Worm (Caenorhabditis elegans): ENCODE results near the gene lgg-3.

The lgg-3 gene

DNA sequence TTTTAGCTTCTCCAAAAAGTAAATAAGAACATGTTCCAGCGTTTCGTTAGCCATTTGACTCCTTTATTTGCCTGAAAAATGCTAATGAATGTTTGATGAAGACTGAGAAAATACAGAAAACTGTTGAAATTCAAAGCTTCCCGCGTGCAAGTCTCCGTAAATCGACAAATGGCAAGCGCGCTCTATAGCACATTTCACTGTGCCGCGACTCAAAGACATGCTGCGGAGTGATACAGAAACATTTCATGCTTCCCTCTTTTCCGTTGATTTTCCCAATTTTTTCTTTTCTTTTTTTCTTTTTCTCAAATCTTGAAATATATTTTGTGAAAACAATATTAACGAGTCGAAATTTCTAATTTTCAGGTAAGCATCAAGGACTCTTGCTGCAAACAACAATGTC lies 18.9 kb downstream of the lgg-3 start, which contains the start of the genes ska-3 and rps-12 (continued):
- TF ChIP-seq xnd-1 (tag; optimal IDR thresholded peaks at IDR 0.05) (peak; percentile 73), lir-1 (GFP tag; conservative IDR thresholded peaks at IDR 0.05) (peak; percentile 95), F39B2.1 (GFP tag; IDR thresholded peaks at IDR 0.05) (0 out of 2 replicates have a peak, but pooled peaks have one; percentile 55), ceh-100 (GFP tag; IDR thresholded peaks at IDR 0.05) (peak; percentile 83), F23B12.7 (tag; optimal IDR thresholded peaks at IDR 0.05; ENCODE audit: insufficient read depth) (peak; percentile 98), snpc-1.3 (tag; optimal IDR thresholded peaks at IDR 0.05; ENCODE audit: insufficient read depth) (peak; percentile 88), F57A8.1 (GFP tag; optimal IDR thresholded peaks at IDR 0.05) (no peak), ztf-26 (tag; optimal IDR thresholded peaks at IDR 0.05) (peak; percentile 95), aptf-2 (GFP tag; conservative IDR thresholded peaks at IDR 0.05) (peak; percentile 74), tbp1 (GFP tag; optimal IDR thresholded peaks at IDR 0.05) (peak; percentile 78), ama-1 (optimal IDR thresholded peaks at IDR 0.05) (peak; percentile 7), ama-1 (GFP tag; optimal IDR thresholded peaks at IDR 0.05) (no peak), hmg-1.2 (GFP tag; IDR thresholded peaks at IDR 0.05) (peak; percentile 95), rcor-1 (GFP tag; IDR thresholded peaks at IDR 0.05) (peak; percentile 96), snpc-4 (GFP tag; optimal IDR thresholded peaks at IDR 0.05) (peak; percentile 78), snpc-4 (tag; optimal IDR thresholded peaks at IDR 0.05) (peak; percentile 77 to 88 (median 86)), T26A5.8 (tag; optimal IDR thresholded peaks at IDR 0.05) (no peak), Y95B8A.8 (GFP tag; IDR thresholded peaks at IDR 0.05) (peak; percentile 83), madf-6 (GFP tag; IDR thresholded peaks at IDR 0.05) (peak; percentile 95), lsy-27 (tag; optimal IDR thresholded peaks at IDR 0.05; ENCODE audit: borderline replicate concordance, insufficient read depth) (peak; percentile 19), F10E7.11 (tag; optimal IDR thresholded peaks at IDR 0.05) (no peak), madf-10 (tag; optimal IDR thresholded peaks at IDR 0.05) (peak; percentile 88), egl-18 (GFP tag; IDR thresholded peaks at IDR 0.05) (peak; percentile 89), ztf-3 (GFP tag; optimal IDR thresholded peaks at IDR 0.05) (peak; percentile 22), hlh-26 (GFP tag; conservative IDR thresholded peaks at IDR 0.05) (no peak), him-1 (tag; optimal IDR thresholded peaks at IDR 0.05) (peak; percentile 84), tlf-1 (GFP tag; optimal IDR thresholded peaks at IDR 0.05) (peak; percentile 96), sdz-38 (tag; optimal IDR thresholded peaks at IDR 0.05) (no peak), madf-8 (GFP tag; conservative IDR thresholded peaks at IDR 0.05) (peak; percentile 77), lin-54 (GFP tag; optimal IDR thresholded peaks at IDR 0.05) (peak; percentile 98), dox-1 (GFP tag; IDR thresholded peaks at IDR 0.05) (peak; percentile 97), dpff-1 (tag; optimal IDR thresholded peaks at IDR 0.05) (no peak), nhr-27 (tag; optimal IDR thresholded peaks at IDR 0.05) (no peak), ceh-27 (GFP tag; optimal IDR thresholded peaks at IDR 0.05) (peak; percentile 94), F33H1.4 (GFP tag; IDR thresholded peaks at IDR 0.05) (peak; percentile 93), sptf-2 (GFP tag; optimal IDR thresholded peaks at IDR 0.05) (no peak), bed-1 (GFP tag; IDR thresholded peaks at IDR 0.05) (no peak), Y53G8AR.9 (GFP tag; conservative IDR thresholded peaks at IDR 0.05) (peak; percentile 98), F37B4.10 (GFP tag; IDR thresholded peaks at IDR 0.05) (no peak), mes-4 (tag; optimal IDR thresholded peaks at IDR 0.05) (no peak), nhr-90 (tag; optimal IDR thresholded peaks at IDR 0.05) (peak; percentile 26), attf-3 (GFP tag; conservative IDR thresholded peaks at IDR 0.05) (peak; percentile 82), lin-35 (GFP tag; optimal IDR thresholded peaks at IDR 0.05) (peak; percentile 48 to 99 (median 88)), ekl-4 (GFP tag; IDR thresholded peaks at IDR 0.05) (peak; percentile 96), die-1 (tag; optimal IDR thresholded peaks at IDR 0.05) (no peak), ztf-6 (GFP tag; IDR thresholded peaks at IDR 0.05) (peak; percentile 86)

Measured in whole organism, young adult.